Worm (Caenorhabditis elegans): ENCODE results near the gene F56B3.9.

ce11 chrIV:804802-805201, 33.6 kb downstream of the F56B3.9 start, which contains the start of gene Y55F3BL.4:
- TF ChIP-seq lsy-2 (tag; optimal IDR thresholded peaks at IDR 0.05) (no peak), unc-62 (GFP tag; optimal IDR thresholded peaks at IDR 0.05) (no peak), lin-32 (GFP tag; optimal IDR thresholded peaks at IDR 0.05) (no peak), snpc-4 (tag; optimal IDR thresholded peaks at IDR 0.05) (no peak), mep-1 (tag; optimal IDR thresholded peaks at IDR 0.05) (no peak), flh-1 (GFP tag; optimal IDR thresholded peaks at IDR 0.05) (no peak), nhr-28 (tag; optimal IDR thresholded peaks at IDR 0.05) (no peak), ztf-11 (tag; optimal IDR thresholded peaks at IDR 0.05) (no peak), elt-3 (tag; optimal IDR thresholded peaks at IDR 0.05) (no peak), blmp-1 (tag; optimal IDR thresholded peaks at IDR 0.05) (no peak), bed-3 (GFP tag; optimal IDR thresholded peaks at IDR 0.05) (no peak)

Measured in whole organism, mixed stage, embryonic.